Fruit fly (Drosophila melanogaster) whole organism, embryonic: ENCODE results near the gene CG34348.

Experiments used
- ATbp ChIP-seq: fragments of 200-800 bp; sonication (Bioruptor generic); optimal IDR thresholded peaks from 2 replicates; lab custom pipeline; 2017; ENCODE audit warnings: missing biosample characterization, mild to moderate bottlenecking, missing genetic modification characterization, missing genetic modification reagents
- Atf-2 ChIP-seq: fragments of 200-800 bp; sonication (Bioruptor generic); optimal IDR thresholded peaks from 2 replicates; lab custom pipeline; 2016; ENCODE audit warnings: missing biosample characterization, missing genetic modification characterization
- Awh ChIP-seq: fragments of 200-800 bp; sonication (Bioruptor generic); IDR thresholded peaks from 2 replicates; pipeline ENCODE4, ENCODE4 v1.3.6; 2022; ENCODE audit warnings: missing biosample characterization, missing genetic modification characterization
- CG11247 ChIP-seq: fragments of 200-800 bp; sonication (Bioruptor generic); IDR thresholded peaks from 2 replicates; pipeline ENCODE4 v1.3.6; 2022; ENCODE audit warnings: missing biosample characterization, missing genetic modification characterization
- CG13624 ChIP-seq: fragments of 200-800 bp; sonication (Bioruptor generic); optimal IDR thresholded peaks from 2 replicates; lab custom pipeline; 2016; ENCODE audit warnings: missing biosample characterization, missing genetic modification characterization
- CG13775 ChIP-seq: fragments of 200-800 bp; sonication (Bioruptor generic); optimal IDR thresholded peaks from 3 replicates; lab custom pipeline; 2017; ENCODE audit warnings: missing biosample characterization, mild to moderate bottlenecking, missing genetic modification characterization
- CG1529 ChIP-seq: fragments of 200-800 bp; sonication (Bioruptor generic); optimal IDR thresholded peaks from 3 replicates; lab custom pipeline; 2018; ENCODE audit warnings: missing biosample characterization, missing genetic modification characterization
- CG16863 ChIP-seq: fragments of 200-800 bp; sonication (Bioruptor generic); optimal IDR thresholded peaks from 3 replicates; lab custom pipeline; 2016; ENCODE audit warnings: missing biosample characterization, missing genetic modification characterization
- CG30431 ChIP-seq: fragments of 200-800 bp; sonication (Bioruptor generic); optimal IDR thresholded peaks from 2 replicates; lab custom pipeline; 2017; ENCODE audit warnings: missing biosample characterization, missing genetic modification characterization
- CG3163 ChIP-seq: fragments of 200-800 bp; sonication (Bioruptor generic); optimal IDR thresholded peaks from 3 replicates; lab custom pipeline; 2016; ENCODE audit warnings: missing biosample characterization, missing genetic modification characterization
- CG3281 ChIP-seq: fragments of 200-800 bp; sonication (Bioruptor generic); optimal IDR thresholded peaks from 3 replicates; lab custom pipeline; 2017; ENCODE audit warnings: missing biosample characterization, mild to moderate bottlenecking, missing genetic modification characterization
- CG33213 ChIP-seq: fragments of 200-800 bp; sonication (Bioruptor generic); optimal IDR thresholded peaks from 3 replicates; lab custom pipeline; 2016; ENCODE audit warnings: missing biosample characterization, missing genetic modification characterization
- CG3407 ChIP-seq: fragments of 200-800 bp; sonication (Bioruptor generic); optimal IDR thresholded peaks from 2 replicates; lab custom pipeline; 2018; ENCODE audit warnings: missing biosample characterization, mild to moderate bottlenecking, missing genetic modification characterization
- CG4424 ChIP-seq: fragments of 200-800 bp; sonication (Bioruptor generic); optimal IDR thresholded peaks from 3 replicates; lab custom pipeline; 2016; ENCODE audit warnings: missing biosample characterization, missing genetic modification characterization
- CG4854 ChIP-seq: fragments of 200-800 bp; sonication (Bioruptor generic); optimal IDR thresholded peaks from 2 replicates; lab custom pipeline; 2016; ENCODE audit warnings: missing biosample characterization, missing genetic modification characterization, inconsistent platforms
- CG5953 ChIP-seq: fragments of 200-800 bp; sonication (Bioruptor generic); IDR thresholded peaks from 2 replicates; pipeline ENCODE4 v1.3.6; 2022; ENCODE audit warnings: missing biosample characterization, missing genetic modification characterization
- CG6689 ChIP-seq: fragments of 200-800 bp; sonication (Bioruptor generic); IDR thresholded peaks from 2 replicates; pipeline ENCODE4 v1.3.6; 2022; ENCODE audit warnings: missing biosample characterization, missing genetic modification characterization
- CG8765 ChIP-seq: fragments of 200-800 bp; sonication (Bioruptor generic); IDR thresholded peaks from 2 replicates; pipeline ENCODE4 v1.3.6; 2022; ENCODE audit warnings: missing biosample characterization, missing genetic modification characterization
- CoRest ChIP-seq: fragments of 200-800 bp; sonication (Bioruptor generic); optimal IDR thresholded peaks from 3 replicates; lab custom pipeline; 2018; ENCODE audit warnings: missing biosample characterization, mild to moderate bottlenecking, missing genetic modification characterization, moderate library complexity
- Doc2 ChIP-seq: fragments of 200-800 bp; sonication (Bioruptor generic); IDR thresholded peaks from 2 replicates; pipeline ENCODE4 v1.3.6; 2022; ENCODE audit warnings: missing biosample characterization, missing genetic modification characterization
- Elba2 ChIP-seq: fragments of 200-800 bp; sonication (Bioruptor generic); optimal IDR thresholded peaks from 3 replicates; lab custom pipeline; 2016; ENCODE audit warnings: missing biosample characterization, missing genetic modification characterization
- Ets65A ChIP-seq: fragments of 200-800 bp; sonication (Bioruptor generic); peaks from one replicate; lab custom pipeline; 2016; ENCODE audit warnings: missing biosample characterization, missing genetic modification characterization
- H15 ChIP-seq: fragments of 200-800 bp; sonication (Bioruptor generic); IDR thresholded peaks from 3 replicates; pipeline ENCODE4 v1.3.6; 2022; ENCODE audit warnings: missing biosample characterization, missing genetic modification characterization
- Kr ChIP-seq: fragments of 200-800 bp; sonication (Bioruptor generic); optimal IDR thresholded peaks from 2 replicates; lab custom pipeline; 2017; ENCODE audit warnings: missing biosample characterization, mild to moderate bottlenecking, missing genetic modification characterization
- MBD-R2 ChIP-seq: fragments of 200-800 bp; sonication (Bioruptor generic); IDR thresholded peaks from 2 replicates; pipeline ENCODE4 v1.3.6; 2022; ENCODE audit warnings: missing biosample characterization, missing genetic modification characterization
- MESR4 ChIP-seq: fragments of 200-800 bp; sonication (Bioruptor generic); optimal IDR thresholded peaks from 2 replicates; lab custom pipeline; 2018; ENCODE audit warnings: missing biosample characterization, mild to moderate bottlenecking, missing genetic modification characterization, moderate library complexity
- NC2β ChIP-seq: fragments of 200-800 bp; sonication (Bioruptor generic); optimal IDR thresholded peaks from 2 replicates; lab custom pipeline; 2016; ENCODE audit warnings: missing biosample characterization, missing genetic modification characterization
- Nf-YB ChIP-seq: fragments of 200-800 bp; sonication (Bioruptor generic); optimal IDR thresholded peaks from 3 replicates; lab custom pipeline; 2019; ENCODE audit warnings: missing biosample characterization, mild to moderate bottlenecking, missing genetic modification characterization, moderate library complexity
- Pdp1 ChIP-seq, 2 experiments: fragments of 200-800 bp; sonication (Bioruptor generic); optimal IDR thresholded peaks; 3 replicates each; lab custom pipeline; 2016; ENCODE audit warnings: missing biosample characterization in 2 of 2, missing genetic modification characterization in 2 of 2, mild to moderate bottlenecking in 1 of 2, moderate library complexity in 1 of 2
- Ravus ChIP-seq: fragments of 200-800 bp; sonication (Bioruptor generic); IDR thresholded peaks from 2 replicates; pipeline ENCODE4 v1.3.6; 2022; ENCODE audit warnings: missing biosample characterization, missing genetic modification characterization
- Xbp1 ChIP-seq: fragments of 200-800 bp; sonication (Bioruptor generic); optimal IDR thresholded peaks from 3 replicates; lab custom pipeline; 2016; ENCODE audit warnings: missing biosample characterization, mild to moderate bottlenecking, missing genetic modification characterization
- ac ChIP-seq: fragments of 200-800 bp; sonication (Bioruptor generic); optimal IDR thresholded peaks from 3 replicates; lab custom pipeline; 2017; ENCODE audit warnings: missing biosample characterization, mild to moderate bottlenecking, missing genetic modification characterization
- ara ChIP-seq: fragments of 200-800 bp; sonication (Bioruptor generic); IDR thresholded peaks from 2 replicates; pipeline ENCODE4 v1.3.6; 2022; ENCODE audit warnings: missing biosample characterization, missing genetic modification characterization
- ato ChIP-seq: fragments of 200-800 bp; sonication (Bioruptor generic); IDR thresholded peaks from 2 replicates; pipeline ENCODE4 v1.3.6; 2022; ENCODE audit warnings: missing biosample characterization, missing genetic modification characterization; ENCODE audit not compliant: partially characterized antibody
- bab2 ChIP-seq: fragments of 200-800 bp; sonication (Bioruptor generic); optimal IDR thresholded peaks from 2 replicates; lab custom pipeline; 2016; ENCODE audit warnings: missing biosample characterization, missing genetic modification characterization
- bowl ChIP-seq: fragments of 200-800 bp; sonication (Bioruptor generic); IDR thresholded peaks from 2 replicates; pipeline ENCODE4 v1.3.6; 2022; ENCODE audit warnings: missing biosample characterization, missing genetic modification characterization
- chn ChIP-seq: fragments of 200-800 bp; sonication (Bioruptor generic); optimal IDR thresholded peaks from 2 replicates; lab custom pipeline; 2016; ENCODE audit warnings: missing biosample characterization, missing genetic modification characterization
- corto ChIP-seq: fragments of 200-800 bp; sonication (Bioruptor generic); optimal IDR thresholded peaks from 2 replicates; lab custom pipeline; 2016; ENCODE audit warnings: missing biosample characterization, mild to moderate bottlenecking, missing genetic modification characterization, moderate library complexity
- esg ChIP-seq: fragments of 200-800 bp; sonication (Bioruptor generic); conservative IDR thresholded peaks from 2 replicates; pipeline ENCODE4 v1.3.6; 2022; ENCODE audit warnings: missing biosample characterization, missing genetic modification characterization
- fu2 ChIP-seq: fragments of 200-800 bp; sonication (Bioruptor generic); optimal IDR thresholded peaks from 2 replicates; lab custom pipeline; 2016; ENCODE audit warnings: missing biosample characterization, missing genetic modification characterization
- knrl ChIP-seq: fragments of 200-800 bp; sonication (Bioruptor generic); IDR thresholded peaks from 3 replicates; pipeline ENCODE4 v1.3.6; 2022; ENCODE audit warnings: missing biosample characterization, missing genetic modification characterization; ENCODE audit not compliant: partially characterized antibody
- mld ChIP-seq: fragments of 200-800 bp; sonication (Bioruptor generic); IDR thresholded peaks from 3 replicates; pipeline ENCODE4 v1.3.6; 2022; ENCODE audit warnings: missing biosample characterization, missing genetic modification characterization; ENCODE audit not compliant: partially characterized antibody
- oc ChIP-seq: fragments of 200-800 bp; sonication (Bioruptor generic); optimal IDR thresholded peaks from 2 replicates; lab custom pipeline; 2018; ENCODE audit warnings: missing biosample characterization, mild to moderate bottlenecking, missing genetic modification characterization, moderate library complexity
- peb ChIP-seq: fragments of 200-800 bp; sonication (Bioruptor generic); IDR thresholded peaks from 2 replicates; pipeline ENCODE4 v1.3.6; 2022; ENCODE audit warnings: missing biosample characterization, missing genetic modification characterization
- phol ChIP-seq: fragments of 200-800 bp; sonication (Bioruptor generic); optimal IDR thresholded peaks from 3 replicates; lab custom pipeline; 2018; ENCODE audit warnings: missing biosample characterization, mild to moderate bottlenecking, missing genetic modification characterization, moderate library complexity
- run ChIP-seq: fragments of 200-800 bp; sonication (Bioruptor generic); optimal IDR thresholded peaks from 3 replicates; lab custom pipeline; 2018; ENCODE audit warnings: missing biosample characterization, mild to moderate bottlenecking, missing genetic modification characterization
- sd ChIP-seq: fragments of 200-800 bp; sonication (Bioruptor generic); optimal IDR thresholded peaks from 3 replicates; lab custom pipeline; 2018; ENCODE audit warnings: missing biosample characterization, mild to moderate bottlenecking, missing genetic modification characterization, moderate library complexity
- sens-2 ChIP-seq: fragments of 200-800 bp; sonication (Bioruptor generic); IDR thresholded peaks from 2 replicates; pipeline ENCODE4 v1.3.6; 2022; ENCODE audit warnings: missing biosample characterization, missing genetic modification characterization
- sim ChIP-seq: fragments of 200-800 bp; sonication (Bioruptor generic); IDR thresholded peaks from 2 replicates; pipeline ENCODE4 v1.3.6; 2022; ENCODE audit warnings: missing biosample characterization, missing genetic modification characterization
- trh ChIP-seq: fragments of 200-800 bp; sonication (Bioruptor generic); optimal IDR thresholded peaks from 2 replicates; lab custom pipeline; 2016; ENCODE audit warnings: missing biosample characterization, missing genetic modification characterization
- wdn ChIP-seq: fragments of 200-800 bp; sonication (Bioruptor generic); IDR thresholded peaks from 2 replicates; pipeline ENCODE4 v1.3.6; 2022; ENCODE audit warnings: missing biosample characterization, missing genetic modification characterization
- z ChIP-seq: fragments of 200-800 bp; sonication (Bioruptor generic); IDR thresholded peaks from 3 replicates; pipeline ENCODE4 v1.3.6; 2022; ENCODE audit warnings: missing biosample characterization, missing genetic modification characterization
- zfh2 ChIP-seq: fragments of 200-800 bp; sonication (Bioruptor generic); optimal IDR thresholded peaks from 2 replicates; lab custom pipeline; 2016; ENCODE audit warnings: missing biosample characterization, missing genetic modification characterization

Gene CG34348

DNA sequence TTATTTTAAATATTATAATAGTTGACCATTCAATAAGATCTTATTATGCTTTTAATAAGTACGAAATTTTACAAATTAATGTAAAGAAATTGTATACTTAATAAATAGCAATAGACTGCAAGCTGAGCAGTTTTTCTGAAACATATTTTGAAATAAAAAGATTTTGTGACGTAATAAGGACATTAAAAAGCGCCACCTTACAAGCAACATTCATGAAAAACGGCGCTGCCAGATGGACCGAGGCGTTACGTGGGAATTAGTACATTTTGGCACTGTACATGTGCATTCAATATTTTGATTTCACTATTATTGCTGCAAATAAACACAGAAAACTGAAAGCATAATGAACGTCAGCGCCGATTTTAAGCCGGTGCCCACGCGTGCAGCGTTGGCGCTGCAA is 9.2 kb downstream of the CG34348 start, which contains the start of gene CG1738 (continued):
- TF ChIP-seq corto (GFP tag; lab: Kevin White, UChicago) = no peak
- no peak for TF ChIP-seq mld (GFP tag; lab: Robert Waterston, UW)
- TF ChIP-seq sens-2 = no peak
- TF ChIP-seq CG13775 = no peak
- no peak for TF ChIP-seq Ets65A (GFP tag; lab: Kevin White, UChicago)
- TF ChIP-seq run (tag; lab: Kevin White, UChicago) = no peak
- TF ChIP-seq Nf-YB (GFP tag; lab: Kevin White, UChicago) = no peak
- no peak for TF ChIP-seq sd (tag; lab: Kevin White, UChicago)
- no peak for TF ChIP-seq Kr
- TF ChIP-seq zfh2 (GFP tag; lab: Kevin White, UChicago) = no peak
- TF ChIP-seq phol (tag; lab: Kevin White, UChicago) = peak; percentile 30
- TF ChIP-seq CG1529 (GFP tag; lab: Kevin White, UChicago) = no peak
- TF ChIP-seq Ravus (GFP tag; lab: Robert Waterston, UW) = no peak
- no peak for TF ChIP-seq fu2 (GFP tag; lab: Kevin White, UChicago)
- no peak for TF ChIP-seq CG13624
- peak; percentile 22 for TF ChIP-seq CoRest (tag; lab: Kevin White, UChicago)
- TF ChIP-seq ara = no peak
- no peak for TF ChIP-seq CG16863 (GFP tag; lab: Kevin White, UChicago)
- TF ChIP-seq oc = no peak
- no peak for TF ChIP-seq z (GFP tag; lab: Robert Waterston, UW)
- TF ChIP-seq CG4854 = no peak
- no peak for TF ChIP-seq Elba2 (GFP tag; lab: Kevin White, UChicago)
- TF ChIP-seq ac = no peak
- peak; percentile 60 for TF ChIP-seq MBD-R2 (GFP tag; lab: Robert Waterston, UW)
- no peak for TF ChIP-seq bowl (GFP tag; lab: Robert Waterston, UW)
- no peak for TF ChIP-seq CG5953 (GFP tag; lab: Robert Waterston, UW)
- no peak for TF ChIP-seq CG3281 (GFP tag; lab: Kevin White, UChicago)
- TF ChIP-seq Awh (GFP tag; lab: Robert Waterston, UW) = no peak
- no peak for TF ChIP-seq Doc2 (GFP tag; lab: Robert Waterston, UW)
- TF ChIP-seq sim (GFP tag; lab: Robert Waterston, UW) = no peak
- TF ChIP-seq NC2β (GFP tag; lab: Kevin White, UChicago) = no peak
- TF ChIP-seq Atf-2 (GFP tag; lab: Kevin White, UChicago) = no peak
- no peak for TF ChIP-seq knrl (GFP tag; lab: Robert Waterston, UW)
- TF ChIP-seq esg (GFP tag; lab: Robert Waterston, UW) = no peak
- TF ChIP-seq CG11247 (GFP tag; lab: Robert Waterston, UW) = no peak
- TF ChIP-seq CG8765 (GFP tag; lab: Robert Waterston, UW) = no peak
- TF ChIP-seq peb (GFP tag; lab: Robert Waterston, UW) = no peak
- TF ChIP-seq ATbp (GFP tag; lab: Kevin White, UChicago) = no peak
- TF ChIP-seq CG33213 (GFP tag; lab: Kevin White, UChicago) = no peak
- TF ChIP-seq chn (GFP tag; lab: Kevin White, UChicago) = no peak
- no peak for TF ChIP-seq H15 (GFP tag; lab: Robert Waterston, UW)
- no peak for TF ChIP-seq CG3163 (GFP tag; lab: Kevin White, UChicago)
- peak in 1 of 2 experiments; percentile 90 for TF ChIP-seq Pdp1 (GFP tag; optimal IDR thresholded peaks at IDR 0.05; lab: Kevin White, UChicago)
- no peak for TF ChIP-seq CG3407 (GFP tag; lab: Kevin White, UChicago)
- no peak for TF ChIP-seq bab2
- peak; percentile 41 for TF ChIP-seq Xbp1
- peak; percentile 100 for TF ChIP-seq CG6689 (GFP tag; lab: Robert Waterston, UW)
- no peak for TF ChIP-seq ato
- TF ChIP-seq trh (GFP tag; lab: Kevin White, UChicago) = no peak
- TF ChIP-seq wdn = no peak
- TF ChIP-seq CG30431 (GFP tag; lab: Kevin White, UChicago) = no peak
- peak; percentile 31 for TF ChIP-seq MESR4 (GFP tag; lab: Kevin White, UChicago)
- peak; percentile 20 for TF ChIP-seq CG4424 (GFP tag; lab: Kevin White, UChicago)
